Fruit fly (Drosophila melanogaster): ENCODE measurements around the gene CG3062.

DNA sequence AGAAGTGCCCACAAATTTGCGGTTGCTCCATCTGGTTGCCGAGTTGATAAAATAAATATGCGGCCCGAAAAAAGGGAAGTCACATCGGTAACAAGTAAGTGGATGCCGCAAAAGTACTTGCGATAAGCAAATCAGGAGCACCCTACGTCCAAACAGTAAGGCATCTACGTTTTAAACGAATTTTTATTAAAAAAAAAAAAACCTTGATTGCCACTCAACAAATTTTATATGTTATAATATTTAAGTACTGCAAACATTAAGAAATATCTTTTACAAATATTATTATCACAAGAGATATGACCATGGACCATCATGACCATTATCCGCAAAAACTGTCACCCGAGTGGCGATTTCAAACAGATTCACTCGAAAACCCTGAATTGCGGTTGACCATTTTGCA lies 40.6 kb downstream of the CG3062 start:
- TF ChIP-seq CG15336 (GFP tag; IDR thresholded peaks at IDR 0.05) (no peak), fkh (GFP tag; optimal IDR thresholded peaks at IDR 0.05) (no peak), spab (GFP tag; optimal IDR thresholded peaks at IDR 0.05) (no peak)

All from whole organism, prepupa.